Fruit fly (Drosophila melanogaster): ENCODE data around the gene CG18745.
A peak's percentile ranks its signal among the peaks of the same experiment; 100 is the strongest.

The CG18745 gene

dm6 chr3R:7798525-7798924, 12.6 kb upstream of the CG18745 start, which contains the start of gene CG18744 (continued):
- TF ChIP-seq CG18764 (GFP tag; optimal IDR thresholded peaks at IDR 0.05): no peak
- no peak for TF ChIP-seq Stat92E (GFP tag; optimal IDR thresholded peaks at IDR 0.05)
- peak; percentile 70 for TF ChIP-seq exex (tag; optimal IDR thresholded peaks at IDR 0.05)
- no peak for TF ChIP-seq CG5180 (GFP tag; optimal IDR thresholded peaks at IDR 0.05)
- TF ChIP-seq mirr (GFP tag; optimal IDR thresholded peaks at IDR 0.05): peak; percentile 54
- TF ChIP-seq Mad (GFP tag; optimal IDR thresholded peaks at IDR 0.05): no peak
- TF ChIP-seq CG9797 (GFP tag; optimal IDR thresholded peaks at IDR 0.05): no peak
- 0 out of 2 replicates have a peak, but pooled peaks have one; percentile 26 for TF ChIP-seq Lim3 (GFP tag; IDR thresholded peaks at IDR 0.05)
- TF ChIP-seq CG3726 (GFP tag; IDR thresholded peaks at IDR 0.05): no peak
- no peak for TF ChIP-seq B-H1 (GFP tag; IDR thresholded peaks at IDR 0.05)
- no peak for TF ChIP-seq gro (GFP tag; optimal IDR thresholded peaks at IDR 0.05)
- peak; percentile 63 for TF ChIP-seq grn (GFP tag; optimal IDR thresholded peaks at IDR 0.05)
- no peak for TF ChIP-seq CG8089 (GFP tag; optimal IDR thresholded peaks at IDR 0.05)
- TF ChIP-seq CG15479 (GFP tag; optimal IDR thresholded peaks at IDR 0.05): no peak
- no peak for TF ChIP-seq CG13624 (GFP tag; optimal IDR thresholded peaks at IDR 0.05)
- TF ChIP-seq CG34376 (GFP tag; optimal IDR thresholded peaks at IDR 0.05): peak; percentile 57
- peak; percentile 44 for TF ChIP-seq HmgZ (tag; optimal IDR thresholded peaks at IDR 0.05)
- TF ChIP-seq Usf (GFP tag; optimal IDR thresholded peaks at IDR 0.05): no peak
- TF ChIP-seq CG1602 (GFP tag; optimal IDR thresholded peaks at IDR 0.05): no peak
- no peak for TF ChIP-seq Hsf (GFP tag; optimal IDR thresholded peaks at IDR 0.05)
- TF ChIP-seq Doc2 (GFP tag; IDR thresholded peaks at IDR 0.05): no peak

dm6 chr3R:7793855-7794254, 7.9 kb upstream of the CG18745 start, which contains the start of gene CG2641:
Gene CG2641, plus strand, starts transcription at chr3R:7794069.
- TF ChIP-seq prd (optimal IDR thresholded peaks at IDR 0.05) (no peak), prd (GFP tag; IDR thresholded peaks at IDR 0.05) (no peak), CG4282 (GFP tag; optimal IDR thresholded peaks at IDR 0.05) (no peak), dimm (GFP tag; IDR thresholded peaks at IDR 0.05) (no peak), sd (tag; optimal IDR thresholded peaks at IDR 0.05) (peak; percentile 66), sqz (GFP tag; optimal IDR thresholded peaks at IDR 0.05) (no peak), Sox100B (GFP tag; optimal IDR thresholded peaks at IDR 0.05) (no peak), abd-A (tag; optimal IDR thresholded peaks at IDR 0.05) (no peak), lab (GFP tag; optimal IDR thresholded peaks at IDR 0.05) (peak; percentile 23), btn (GFP tag; optimal IDR thresholded peaks at IDR 0.05) (no peak), sug (tag; optimal IDR thresholded peaks at IDR 0.05) (peak; percentile 2), amos (GFP tag; IDR thresholded peaks at IDR 0.05; ENCODE audit: partially characterized antibody) (peak; percentile 8; the same call in 1 of the 2 replicates), Nf-YA (GFP tag; IDR thresholded peaks at IDR 0.05) (no peak), CG13287 (GFP tag; IDR thresholded peaks at IDR 0.05; ENCODE audit: partially characterized antibody) (peak; percentile 52), corto (GFP tag; optimal IDR thresholded peaks at IDR 0.05) (peak; percentile 68), rib (GFP tag; IDR thresholded peaks at IDR 0.05) (no peak), CG15601 (tag; optimal IDR thresholded peaks at IDR 0.05) (no peak), BtbVII (GFP tag; optimal IDR thresholded peaks at IDR 0.05) (peak; percentile 61), Bteb2 (GFP tag; optimal IDR thresholded peaks at IDR 0.05) (no peak), CG10654 (GFP tag; optimal IDR thresholded peaks at IDR 0.05) (no peak), ATbp (GFP tag; optimal IDR thresholded peaks at IDR 0.05) (no peak), unc-4 (GFP tag; IDR thresholded peaks at IDR 0.05; ENCODE audit: partially characterized antibody) (peak; percentile 14; the same call in 1 of the 2 replicates), CG33557 (GFP tag; optimal IDR thresholded peaks at IDR 0.05) (no peak), NK7.1 (GFP tag; optimal IDR thresholded peaks at IDR 0.05) (no peak), fd96Cb (tag; optimal IDR thresholded peaks at IDR 0.05) (no peak), wdn (GFP tag; IDR thresholded peaks at IDR 0.05) (no peak), TFAM (GFP tag; optimal IDR thresholded peaks at IDR 0.05) (no peak), nerfin-2 (GFP tag; IDR thresholded peaks at IDR 0.05; ENCODE audit: partially characterized antibody) (no peak), CG34376 (GFP tag; optimal IDR thresholded peaks at IDR 0.05) (peak; percentile 47), CG9727 (GFP tag; optimal IDR thresholded peaks at IDR 0.05) (no peak), tx (GFP tag; optimal IDR thresholded peaks at IDR 0.05) (no peak)
